Fruit fly (Drosophila melanogaster) whole organism, embryonic: Measurements from ENCODE around the gene SK.

Experiments
- Atf-2 ChIP-seq: fragments of 200-800 bp; sonication (Bioruptor generic); optimal IDR thresholded peaks from 2 replicates; lab custom pipeline; 2016; ENCODE audit warnings: missing biosample characterization, missing genetic modification characterization
- BtbVII ChIP-seq: fragments of 200-800 bp; sonication (Bioruptor generic); optimal IDR thresholded peaks from 3 replicates; lab custom pipeline; 2017; ENCODE audit warnings: missing biosample characterization, mild to moderate bottlenecking, missing genetic modification characterization
- CG11456 ChIP-seq: fragments of 200-800 bp; sonication (Bioruptor generic); IDR thresholded peaks from 3 replicates; pipeline ENCODE4 v1.3.6; 2022; ENCODE audit warnings: missing biosample characterization, missing genetic modification characterization
- CG12071 ChIP-seq: fragments of 200-800 bp; sonication (Bioruptor generic); optimal IDR thresholded peaks from 3 replicates; lab custom pipeline; 2018; ENCODE audit warnings: missing biosample characterization, mild to moderate bottlenecking, missing genetic modification characterization
- CG12659 ChIP-seq: fragments of 200-800 bp; sonication (Bioruptor generic); optimal IDR thresholded peaks from 3 replicates; lab custom pipeline; 2017; ENCODE audit warnings: mild to moderate bottlenecking, missing biosample characterization, missing genetic modification reagents, missing genetic modification characterization
- CG13296 ChIP-seq: fragments of 200-800 bp; sonication (Bioruptor generic); optimal IDR thresholded peaks from 3 replicates; lab custom pipeline; 2018; ENCODE audit warnings: missing biosample characterization, mild to moderate bottlenecking, missing genetic modification characterization
- CG15011 ChIP-seq: fragments of 200-800 bp; sonication (Bioruptor generic); optimal IDR thresholded peaks from 3 replicates; lab custom pipeline; 2018; ENCODE audit warnings: missing biosample characterization, mild to moderate bottlenecking, missing genetic modification characterization
- CG15514 ChIP-seq: fragments of 200-800 bp; sonication (Bioruptor generic); optimal IDR thresholded peaks from 3 replicates; lab custom pipeline; 2017; ENCODE audit warnings: missing biosample characterization, missing genetic modification characterization, mild to moderate bottlenecking, moderate library complexity, missing genetic modification reagents
- CG17568 ChIP-seq: fragments of 200-800 bp; sonication (Bioruptor generic); optimal IDR thresholded peaks from 2 replicates; lab custom pipeline; 2018; ENCODE audit warnings: missing biosample characterization, mild to moderate bottlenecking, missing genetic modification characterization, moderate library complexity
- CG18599 ChIP-seq: fragments of 200-800 bp; sonication (Bioruptor generic); optimal IDR thresholded peaks from 3 replicates; lab custom pipeline; 2017; ENCODE audit warnings: missing biosample characterization, missing genetic modification characterization, mild to moderate bottlenecking, moderate library complexity, missing genetic modification reagents
- CG18619 ChIP-seq: fragments of 200-800 bp; sonication (Bioruptor generic); optimal IDR thresholded peaks from 3 replicates; lab custom pipeline; 2017; ENCODE audit warnings: missing biosample characterization, mild to moderate bottlenecking, missing genetic modification characterization
- CG2120 ChIP-seq: fragments of 200-800 bp; sonication (Bioruptor generic); optimal IDR thresholded peaks from 3 replicates; lab custom pipeline; 2016; ENCODE audit warnings: missing biosample characterization, missing genetic modification characterization
- CG2678 ChIP-seq: fragments of 200-800 bp; sonication (Bioruptor generic); optimal IDR thresholded peaks from 3 replicates; lab custom pipeline; 2019; ENCODE audit warnings: missing biosample characterization, mild to moderate bottlenecking, missing genetic modification characterization, moderate library complexity
- CG3281 ChIP-seq: fragments of 200-800 bp; sonication (Bioruptor generic); optimal IDR thresholded peaks from 3 replicates; lab custom pipeline; 2017; ENCODE audit warnings: missing biosample characterization, mild to moderate bottlenecking, missing genetic modification characterization
- CG34376 ChIP-seq: fragments of 200-800 bp; sonication (Bioruptor generic); optimal IDR thresholded peaks from 2 replicates; lab custom pipeline; 2018; ENCODE audit warnings: missing biosample characterization, mild to moderate bottlenecking, missing genetic modification characterization
- CG6765 ChIP-seq: fragments of 200-800 bp; sonication (Bioruptor generic); optimal IDR thresholded peaks from 3 replicates; lab custom pipeline; 2017; ENCODE audit warnings: missing biosample characterization, mild to moderate bottlenecking, missing genetic modification characterization
- CG6813 ChIP-seq: fragments of 200-800 bp; sonication (Bioruptor generic); optimal IDR thresholded peaks from 2 replicates; lab custom pipeline; 2017; ENCODE audit warnings: missing biosample characterization, missing genetic modification characterization, mild to moderate bottlenecking, moderate library complexity, missing genetic modification reagents
- CG6854 ChIP-seq: fragments of 200-800 bp; sonication (Bioruptor generic); optimal IDR thresholded peaks from 3 replicates; lab custom pipeline; 2017; ENCODE audit warnings: missing biosample characterization, mild to moderate bottlenecking, missing genetic modification characterization
- CG7786 ChIP-seq: fragments of 200-800 bp; sonication (Bioruptor generic); optimal IDR thresholded peaks from 2 replicates; lab custom pipeline; 2016; ENCODE audit warnings: missing biosample characterization, missing genetic modification characterization
- CG8290 ChIP-seq, 3 experiments: fragments of 200-800 bp; sonication (Bioruptor generic); optimal IDR thresholded peaks; 2 replicates each; lab custom pipeline; 2016 to 2019; ENCODE audit warnings: missing biosample characterization in 3 of 3, missing genetic modification characterization in 3 of 3, mild to moderate bottlenecking in 2 of 3, moderate library complexity in 1 of 3
- CG8765 ChIP-seq: fragments of 200-800 bp; sonication (Bioruptor generic); IDR thresholded peaks from 2 replicates; pipeline ENCODE4 v1.3.6; 2022; ENCODE audit warnings: missing biosample characterization, missing genetic modification characterization
- E2f2 ChIP-seq: fragments of 200-800 bp; sonication (Bioruptor generic); IDR thresholded peaks from 2 replicates; pipeline ENCODE4 v1.3.6; 2022; ENCODE audit warnings: missing biosample characterization, missing genetic modification characterization
- Fer1 ChIP-seq: fragments of 200-800 bp; sonication (Bioruptor generic); optimal IDR thresholded peaks from 2 replicates; lab custom pipeline; 2017; ENCODE audit warnings: missing biosample characterization, mild to moderate bottlenecking, missing genetic modification characterization
- HHEX ChIP-seq: fragments of 200-800 bp; sonication (Bioruptor generic); optimal IDR thresholded peaks from 3 replicates; lab custom pipeline; 2017; ENCODE audit warnings: missing biosample characterization, mild to moderate bottlenecking, missing genetic modification characterization, missing genetic modification reagents
- HLH4C ChIP-seq: fragments of 200-800 bp; sonication (Bioruptor generic); IDR thresholded peaks from 3 replicates; pipeline ENCODE4 v1.3.6; 2022; ENCODE audit warnings: missing biosample characterization, missing genetic modification characterization; ENCODE audit not compliant: partially characterized antibody
- Hmr ChIP-seq: fragments of 200-800 bp; sonication (Bioruptor generic); optimal IDR thresholded peaks from 3 replicates; lab custom pipeline; 2017; ENCODE audit warnings: mild to moderate bottlenecking, missing biosample characterization, missing genetic modification reagents, missing genetic modification characterization
- Hr39 ChIP-seq: fragments of >200 bp; optimal IDR thresholded peaks from 2 replicates; lab custom pipeline; 2017
- Meics ChIP-seq: fragments of 200-800 bp; sonication (Bioruptor generic); optimal IDR thresholded peaks from 2 replicates; lab custom pipeline; 2017; ENCODE audit warnings: missing biosample characterization, mild to moderate bottlenecking, missing genetic modification characterization
- NC2α ChIP-seq: fragments of 200-800 bp; sonication (Bioruptor generic); optimal IDR thresholded peaks from 2 replicates; lab custom pipeline; 2016; ENCODE audit warnings: missing biosample characterization, missing genetic modification characterization
- PHDP ChIP-seq: fragments of 200-800 bp; sonication (Bioruptor generic); optimal IDR thresholded peaks from 3 replicates; lab custom pipeline; 2018; ENCODE audit warnings: missing biosample characterization, mild to moderate bottlenecking, missing genetic modification characterization, moderate library complexity
- bab2 ChIP-seq: fragments of 200-800 bp; sonication (Bioruptor generic); optimal IDR thresholded peaks from 2 replicates; lab custom pipeline; 2016; ENCODE audit warnings: missing biosample characterization, missing genetic modification characterization
- cas ChIP-seq: fragments of 200-800 bp; sonication (Bioruptor generic); IDR thresholded peaks from 2 replicates; pipeline ENCODE4 v1.3.6; 2022; ENCODE audit warnings: missing biosample characterization, missing genetic modification characterization
- caup ChIP-seq: fragments of 200-800 bp; sonication (Bioruptor generic); optimal IDR thresholded peaks from 3 replicates; lab custom pipeline; 2017; ENCODE audit warnings: missing biosample characterization, mild to moderate bottlenecking, missing genetic modification characterization, moderate library complexity; ENCODE audit not compliant: severe bottlenecking
- cwo ChIP-seq: fragments of 200-800 bp; sonication (Bioruptor generic); optimal IDR thresholded peaks from 3 replicates; lab custom pipeline; 2017; ENCODE audit warnings: missing biosample characterization, missing genetic modification characterization, mild to moderate bottlenecking, moderate library complexity, missing genetic modification reagents
- dysf ChIP-seq: fragments of 200-800 bp; sonication (Bioruptor generic); IDR thresholded peaks from 3 replicates; pipeline ENCODE4 v1.3.6; 2022; ENCODE audit warnings: missing biosample characterization, missing genetic modification characterization
- ems ChIP-seq: fragments of 200-800 bp; sonication (Bioruptor generic); optimal IDR thresholded peaks from 3 replicates; lab custom pipeline; 2016; ENCODE audit warnings: missing biosample characterization, missing genetic modification characterization
- en ChIP-seq: fragments of 200-800 bp; sonication (Bioruptor generic); optimal IDR thresholded peaks from 2 replicates; lab custom pipeline; 2016; ENCODE audit warnings: missing biosample characterization, missing genetic modification characterization
- ewg ChIP-seq: fragments of 200-800 bp; sonication (Bioruptor generic); optimal IDR thresholded peaks from 3 replicates; lab custom pipeline; 2017; ENCODE audit warnings: mild to moderate bottlenecking, missing biosample characterization, missing genetic modification reagents, missing genetic modification characterization
- gce ChIP-seq: fragments of 200-800 bp; sonication (Bioruptor generic); IDR thresholded peaks from 3 replicates; pipeline ENCODE4 v1.3.6; 2022; ENCODE audit warnings: missing biosample characterization, missing genetic modification characterization
- lab ChIP-seq: fragments of 200-800 bp; sonication (Bioruptor generic); optimal IDR thresholded peaks from 3 replicates; lab custom pipeline; 2017; ENCODE audit warnings: missing biosample characterization, missing genetic modification characterization, mild to moderate bottlenecking, moderate library complexity, missing genetic modification reagents
- mld ChIP-seq: fragments of 200-800 bp; sonication (Bioruptor generic); IDR thresholded peaks from 3 replicates; pipeline ENCODE4 v1.3.6; 2022; ENCODE audit warnings: missing biosample characterization, missing genetic modification characterization; ENCODE audit not compliant: partially characterized antibody
- oc ChIP-seq: fragments of 200-800 bp; sonication (Bioruptor generic); optimal IDR thresholded peaks from 2 replicates; lab custom pipeline; 2018; ENCODE audit warnings: missing biosample characterization, mild to moderate bottlenecking, missing genetic modification characterization, moderate library complexity
- odd ChIP-seq: fragments of 200-800 bp; sonication (Bioruptor generic); optimal IDR thresholded peaks from 2 replicates; lab custom pipeline; 2017; ENCODE audit warnings: missing biosample characterization, mild to moderate bottlenecking, missing genetic modification characterization
- scrt ChIP-seq: fragments of 200-800 bp; sonication (Bioruptor generic); optimal IDR thresholded peaks from 2 replicates; lab custom pipeline; 2018; ENCODE audit warnings: missing biosample characterization, mild to moderate bottlenecking, missing genetic modification characterization, moderate library complexity
- stc ChIP-seq: fragments of 200-800 bp; sonication (Bioruptor generic); IDR thresholded peaks from 2 replicates; pipeline ENCODE4 v1.3.6; 2022; ENCODE audit warnings: missing biosample characterization, missing genetic modification characterization
- tna ChIP-seq: fragments of 200-800 bp; sonication (Bioruptor generic); IDR thresholded peaks from 2 replicates; pipeline ENCODE4 v1.3.6; 2022; ENCODE audit warnings: missing biosample characterization, missing genetic modification characterization; ENCODE audit not compliant: partially characterized antibody
- wor ChIP-seq: fragments of 200-800 bp; sonication (Bioruptor generic); IDR thresholded peaks from 2 replicates; pipeline ENCODE4 v1.3.6; 2022; ENCODE audit warnings: missing biosample characterization, missing genetic modification characterization

Gene SK

DNA sequence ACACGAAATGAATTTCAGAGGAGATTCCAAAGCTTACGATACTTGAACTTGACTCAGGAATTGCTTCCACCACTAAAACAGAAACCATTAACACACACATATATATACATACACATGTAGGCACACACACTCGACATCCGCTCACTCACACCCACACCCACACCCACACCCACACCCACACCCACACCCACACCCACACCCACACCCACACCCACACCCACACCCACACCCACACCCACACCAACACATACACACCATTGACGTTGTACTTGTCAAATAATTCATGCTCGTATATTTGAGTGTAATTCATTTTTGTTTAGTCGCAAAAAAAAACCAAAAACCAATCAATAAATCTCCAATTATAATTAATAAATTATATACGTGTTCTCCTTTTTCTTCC, 42.5 kb downstream of the SK start (continued):
- TF ChIP-seq NC2α (GFP tag; lab: Kevin White, UChicago) (no peak), tna (GFP tag; lab: Robert Waterston, UW) (no peak), CG7786 (no peak), HHEX (no peak), Atf-2 (GFP tag; lab: Kevin White, UChicago) (no peak), CG8765 (GFP tag; lab: Robert Waterston, UW) (no peak), ems (GFP tag; lab: Kevin White, UChicago) (no peak)

DNA sequence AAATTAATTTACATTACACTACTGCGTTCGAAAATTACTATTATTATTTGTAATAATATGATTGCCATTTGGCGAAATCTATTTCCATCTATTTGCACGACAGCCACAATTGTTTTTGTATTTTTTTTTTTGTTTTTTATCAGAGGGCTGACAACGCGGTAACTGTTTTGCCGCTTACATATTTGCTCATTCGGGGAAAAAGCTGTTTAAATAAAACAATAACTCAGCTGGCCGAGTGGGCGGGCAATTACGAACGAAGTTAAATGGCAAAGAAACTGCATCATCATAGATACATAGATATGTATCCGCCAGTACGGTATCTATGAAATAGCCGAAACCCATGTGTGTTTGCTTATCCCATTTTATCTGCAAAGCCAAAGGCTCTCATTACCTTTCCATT, 68.8 kb downstream of the SK start:
- peak; percentile 12 for TF ChIP-seq CG12659 (GFP tag; lab: Kevin White, UChicago)
- no peak for TF ChIP-seq gce (GFP tag; lab: Robert Waterston, UW)
- no peak for TF ChIP-seq CG18619 (GFP tag; lab: Kevin White, UChicago)
- TF ChIP-seq dysf (GFP tag; lab: Robert Waterston, UW) = no peak
- TF ChIP-seq caup = peak; percentile 11
- TF ChIP-seq CG8290 (GFP tag; optimal IDR thresholded peaks at IDR 0.05; lab: Kevin White, UChicago) = no peak
- TF ChIP-seq CG8290 (tag; optimal IDR thresholded peaks at IDR 0.05; lab: Kevin White, UChicago) = peak in 1 of 2 experiments; percentile 10
- peak; percentile 39 for TF ChIP-seq CG13296 (GFP tag; lab: Kevin White, UChicago)
- TF ChIP-seq CG6765 (GFP tag; lab: Kevin White, UChicago) = peak; percentile 15
- TF ChIP-seq scrt (GFP tag; lab: Kevin White, UChicago) = peak; percentile 9
- TF ChIP-seq CG17568 (GFP tag; lab: Kevin White, UChicago) = peak; percentile 20
- TF ChIP-seq CG15514 = peak; percentile 31
- TF ChIP-seq E2f2 (GFP tag; lab: Robert Waterston, UW) = no peak
- peak; percentile 72 for TF ChIP-seq lab (GFP tag; lab: Kevin White, UChicago)
- peak; percentile 17 for TF ChIP-seq odd (GFP tag; lab: Kevin White, UChicago)
- TF ChIP-seq oc (tag; lab: Kevin White, UChicago) = no peak
- peak; percentile 34 for TF ChIP-seq PHDP (tag; lab: Kevin White, UChicago)
- TF ChIP-seq en (GFP tag; lab: Kevin White, UChicago) = no peak
- TF ChIP-seq CG2120 (GFP tag; lab: Kevin White, UChicago) = peak; percentile 3
- no peak for TF ChIP-seq Hr39 (lab: Kevin White, UChicago)
- TF ChIP-seq BtbVII = peak; percentile 35
- TF ChIP-seq stc (GFP tag; lab: Robert Waterston, UW) = no peak
- peak; percentile 58 for TF ChIP-seq Fer1 (GFP tag; lab: Kevin White, UChicago)
- no peak for TF ChIP-seq bab2 (GFP tag; lab: Kevin White, UChicago)
- TF ChIP-seq CG34376 (GFP tag; lab: Kevin White, UChicago) = peak; percentile 17
- TF ChIP-seq wor (GFP tag; lab: Robert Waterston, UW) = no peak
- no peak for TF ChIP-seq CG11456 (GFP tag; lab: Robert Waterston, UW)
- TF ChIP-seq CG12071 (GFP tag; lab: Kevin White, UChicago) = peak; percentile 4
- TF ChIP-seq mld (GFP tag; lab: Robert Waterston, UW) = no peak
- peak; percentile 71 for TF ChIP-seq CG18599
- TF ChIP-seq CG6813 (GFP tag; lab: Kevin White, UChicago) = peak; percentile 21
- no peak for TF ChIP-seq cas (GFP tag; lab: Robert Waterston, UW)
- TF ChIP-seq cwo = peak; percentile 3
- no peak for TF ChIP-seq ewg (GFP tag; lab: Kevin White, UChicago)
- peak; percentile 50 for TF ChIP-seq Meics (GFP tag; lab: Kevin White, UChicago)
- no peak for TF ChIP-seq HLH4C
- TF ChIP-seq CG15011 (GFP tag; lab: Kevin White, UChicago) = no peak
- peak; percentile 19 for TF ChIP-seq CG6854 (GFP tag; lab: Kevin White, UChicago)
- TF ChIP-seq CG3281 (GFP tag; lab: Kevin White, UChicago) = peak; percentile 37
- peak; percentile 65 for TF ChIP-seq Hmr (GFP tag; lab: Kevin White, UChicago)
- no peak for TF ChIP-seq CG2678 (tag; lab: Kevin White, UChicago)
- TF ChIP-seq, all 482 proteins: peak for 23
